Fruit fly (Drosophila melanogaster) whole organism, embryonic: Measurements from ENCODE around the gene CG32036.

Experiments used
- Asciz ChIP-seq: fragments of 200-800 bp; sonication (Bioruptor generic); optimal IDR thresholded peaks from 2 replicates; lab custom pipeline; 2017; ENCODE audit warnings: missing biosample characterization, mild to moderate bottlenecking, missing genetic modification characterization, missing genetic modification reagents
- BtbVII ChIP-seq: fragments of 200-800 bp; sonication (Bioruptor generic); optimal IDR thresholded peaks from 3 replicates; lab custom pipeline; 2017; ENCODE audit warnings: missing biosample characterization, mild to moderate bottlenecking, missing genetic modification characterization
- CG11695 ChIP-seq: fragments of 200-800 bp; sonication (Bioruptor generic); IDR thresholded peaks from 3 replicates; pipeline ENCODE4 v1.3.6; 2022; ENCODE audit warnings: missing biosample characterization, missing genetic modification characterization
- CG11723 ChIP-seq: fragments of 200-800 bp; sonication (Bioruptor generic); optimal IDR thresholded peaks from 2 replicates; lab custom pipeline; 2017; ENCODE audit warnings: missing biosample characterization, mild to moderate bottlenecking, missing genetic modification characterization
- CG12769 ChIP-seq: fragments of 200-800 bp; sonication (Bioruptor generic); optimal IDR thresholded peaks from 2 replicates; lab custom pipeline; 2019; ENCODE audit warnings: missing biosample characterization, mild to moderate bottlenecking, missing genetic modification characterization, moderate library complexity
- CG15601 ChIP-seq: fragments of 200-800 bp; sonication (Bioruptor generic); optimal IDR thresholded peaks from 3 replicates; lab custom pipeline; 2019; ENCODE audit warnings: missing biosample characterization, mild to moderate bottlenecking, missing genetic modification characterization, moderate library complexity
- CG17186 ChIP-seq: fragments of 200-800 bp; sonication (Bioruptor generic); optimal IDR thresholded peaks from 3 replicates; lab custom pipeline; 2017; ENCODE audit warnings: missing biosample characterization, missing genetic modification reagents, missing genetic modification characterization
- CG17328 ChIP-seq: fragments of 200-800 bp; sonication (Bioruptor generic); IDR thresholded peaks from 2 replicates; pipeline ENCODE4 v1.3.6; 2022; ENCODE audit warnings: missing biosample characterization, missing genetic modification characterization
- CG17359 ChIP-seq: fragments of 200-800 bp; sonication (Bioruptor generic); optimal IDR thresholded peaks from 3 replicates; lab custom pipeline; 2018; ENCODE audit warnings: missing biosample characterization, mild to moderate bottlenecking, missing genetic modification characterization, moderate library complexity
- CG17361 ChIP-seq: fragments of 200-800 bp; sonication (Bioruptor generic); IDR thresholded peaks from 3 replicates; pipeline ENCODE4 v1.3.6; 2022; ENCODE audit warnings: missing biosample characterization, missing genetic modification characterization
- CG30020 ChIP-seq: fragments of 200-800 bp; optimal IDR thresholded peaks from 2 replicates; lab custom pipeline; 2019; ENCODE audit warnings: missing biosample characterization, mild to moderate bottlenecking, missing genetic modification characterization, moderate library complexity
- CG31441 ChIP-seq: fragments of 200-800 bp; sonication (Bioruptor generic); IDR thresholded peaks from 2 replicates; pipeline ENCODE4 v1.3.6; 2022; ENCODE audit warnings: missing biosample characterization, missing genetic modification characterization
- CG33557 ChIP-seq: fragments of 200-800 bp; sonication (Bioruptor generic); optimal IDR thresholded peaks from 2 replicates; lab custom pipeline; 2019; ENCODE audit warnings: missing biosample characterization, mild to moderate bottlenecking, missing genetic modification characterization, moderate library complexity
- CG34376 ChIP-seq: fragments of 200-800 bp; sonication (Bioruptor generic); optimal IDR thresholded peaks from 2 replicates; lab custom pipeline; 2018; ENCODE audit warnings: missing biosample characterization, mild to moderate bottlenecking, missing genetic modification characterization
- CG5180 ChIP-seq: fragments of 200-800 bp; sonication (Bioruptor generic); optimal IDR thresholded peaks from 3 replicates; lab custom pipeline; 2017; ENCODE audit warnings: missing biosample characterization, missing genetic modification characterization, mild to moderate bottlenecking, moderate library complexity, missing genetic modification reagents
- CG7745 ChIP-seq: fragments of 200-800 bp; sonication (Bioruptor generic); optimal IDR thresholded peaks from 2 replicates; lab custom pipeline; 2018; ENCODE audit warnings: missing biosample characterization, mild to moderate bottlenecking, missing genetic modification characterization, moderate library complexity
- CG7839 ChIP-seq: fragments of 200-800 bp; sonication (Bioruptor generic); optimal IDR thresholded peaks from 3 replicates; lab custom pipeline; 2018; ENCODE audit warnings: missing biosample characterization, mild to moderate bottlenecking, missing genetic modification characterization, moderate library complexity
- CG7987 ChIP-seq: fragments of 200-800 bp; sonication (Bioruptor generic); optimal IDR thresholded peaks from 2 replicates; lab custom pipeline; 2018; ENCODE audit warnings: missing biosample characterization, mild to moderate bottlenecking, missing genetic modification characterization, moderate library complexity
- CG8281 ChIP-seq: fragments of 200-800 bp; sonication (Bioruptor generic); optimal IDR thresholded peaks from 2 replicates; lab custom pipeline; 2018; ENCODE audit warnings: missing biosample characterization, mild to moderate bottlenecking, missing genetic modification characterization, moderate library complexity
- CG9437 ChIP-seq: fragments of 200-800 bp; sonication (Bioruptor generic); optimal IDR thresholded peaks from 2 replicates; lab custom pipeline; 2018; ENCODE audit warnings: missing biosample characterization, mild to moderate bottlenecking, missing genetic modification characterization
- Hmr ChIP-seq: fragments of 200-800 bp; sonication (Bioruptor generic); optimal IDR thresholded peaks from 3 replicates; lab custom pipeline; 2017; ENCODE audit warnings: mild to moderate bottlenecking, missing biosample characterization, missing genetic modification reagents, missing genetic modification characterization
- Lpt ChIP-seq: fragments of >200 bp; optimal IDR thresholded peaks from 2 replicates; lab custom pipeline; 2018; ENCODE audit warnings: missing biosample characterization, missing genetic modification characterization
- Meics ChIP-seq: fragments of 200-800 bp; sonication (Bioruptor generic); optimal IDR thresholded peaks from 2 replicates; lab custom pipeline; 2017; ENCODE audit warnings: missing biosample characterization, mild to moderate bottlenecking, missing genetic modification characterization
- Nf-YC ChIP-seq: fragments of 200-800 bp; optimal IDR thresholded peaks from 3 replicates; lab custom pipeline; 2019; ENCODE audit warnings: missing biosample characterization, mild to moderate bottlenecking, missing genetic modification characterization, moderate library complexity
- Oaz ChIP-seq: fragments of 200-800 bp; sonication (Bioruptor generic); IDR thresholded peaks from 2 replicates; pipeline ENCODE4 v1.3.6; 2022; ENCODE audit warnings: missing biosample characterization, missing genetic modification characterization
- Ptx1 ChIP-seq: fragments of 200-800 bp; sonication (Bioruptor generic); IDR thresholded peaks from 2 replicates; pipeline ENCODE4 v1.3.6; 2022; ENCODE audit warnings: missing biosample characterization, missing genetic modification characterization
- Rfx ChIP-seq: fragments of 200-800 bp; sonication (Bioruptor generic); IDR thresholded peaks from 2 replicates; pipeline ENCODE4 v1.3.6; 2022; ENCODE audit warnings: missing biosample characterization, missing genetic modification characterization
- Rx ChIP-seq: fragments of 200-800 bp; sonication (Bioruptor generic); IDR thresholded peaks from 2 replicates; pipeline ENCODE4 v1.3.6; 2022; ENCODE audit warnings: missing biosample characterization, missing genetic modification characterization
- bcd ChIP-seq: fragments of 200-800 bp; sonication (Bioruptor generic); optimal IDR thresholded peaks from 2 replicates; lab custom pipeline; 2017; ENCODE audit warnings: missing biosample characterization, mild to moderate bottlenecking, missing genetic modification characterization
- bsh ChIP-seq, 2 experiments: fragments of 200-800 bp; sonication (Bioruptor generic); optimal IDR thresholded peaks; 2 replicates each; lab custom pipeline; 2017 to 2018; ENCODE audit warnings: mild to moderate bottlenecking in 2 of 2, missing biosample characterization in 2 of 2, missing genetic modification characterization in 2 of 2, moderate library complexity in 1 of 2
- esg ChIP-seq: fragments of 200-800 bp; sonication (Bioruptor generic); conservative IDR thresholded peaks from 2 replicates; pipeline ENCODE4 v1.3.6; 2022; ENCODE audit warnings: missing biosample characterization, missing genetic modification characterization
- ewg ChIP-seq: fragments of 200-800 bp; sonication (Bioruptor generic); optimal IDR thresholded peaks from 3 replicates; lab custom pipeline; 2017; ENCODE audit warnings: mild to moderate bottlenecking, missing biosample characterization, missing genetic modification reagents, missing genetic modification characterization
- gcm ChIP-seq: fragments of 200-800 bp; sonication (Bioruptor generic); optimal IDR thresholded peaks from 2 replicates; lab custom pipeline; 2019; ENCODE audit warnings: missing biosample characterization, mild to moderate bottlenecking, missing genetic modification characterization, moderate library complexity
- gcm2 ChIP-seq: fragments of 200-800 bp; sonication (Bioruptor generic); optimal IDR thresholded peaks from 2 replicates; lab custom pipeline; 2016; ENCODE audit warnings: missing biosample characterization, missing genetic modification characterization
- grau ChIP-seq: fragments of 200-800 bp; optimal IDR thresholded peaks from 3 replicates; lab custom pipeline; 2019; ENCODE audit warnings: missing biosample characterization, mild to moderate bottlenecking, missing genetic modification characterization, moderate library complexity
- grn ChIP-seq: fragments of 200-800 bp; sonication (Bioruptor generic); optimal IDR thresholded peaks from 3 replicates; lab custom pipeline; 2017; ENCODE audit warnings: missing biosample characterization, missing genetic modification characterization
- gsb-n ChIP-seq: fragments of 200-800 bp; sonication (Bioruptor generic); optimal IDR thresholded peaks from 3 replicates; lab custom pipeline; 2018; ENCODE audit warnings: missing biosample characterization, mild to moderate bottlenecking, missing genetic modification characterization
- jumu ChIP-seq: fragments of 200-800 bp; sonication (Bioruptor generic); optimal IDR thresholded peaks from 3 replicates; lab custom pipeline; 2016; ENCODE audit warnings: missing biosample characterization, missing genetic modification characterization
- lmd ChIP-seq: fragments of 200-800 bp; sonication (Bioruptor generic); IDR thresholded peaks from 2 replicates; pipeline ENCODE4 v1.3.6; 2022; ENCODE audit warnings: missing biosample characterization, missing genetic modification characterization
- lola ChIP-seq, 3 experiments: fragments of >200 bp in 2 of 3; fragments of 200-800 bp in 1 of 3; sonication (Bioruptor generic) in 1 of 3; optimal IDR thresholded peaks; 2 replicates each; lab custom pipeline; 2017 to 2019; ENCODE audit warnings: missing biosample characterization in 3 of 3, missing genetic modification characterization in 3 of 3, mild to moderate bottlenecking in 1 of 3, moderate library complexity in 1 of 3
- org-1 ChIP-seq: fragments of 200-800 bp; sonication (Bioruptor generic); optimal IDR thresholded peaks from 2 replicates; lab custom pipeline; 2017; ENCODE audit warnings: missing biosample characterization, missing genetic modification characterization
- sc ChIP-seq, 3 experiments: fragments of >200 bp in 2 of 3; fragments of 200-800 bp in 1 of 3; sonication (Bioruptor generic) in 1 of 3; optimal IDR thresholded peaks; 2 replicates in 2 of 3; 3 replicates in 1 of 3; lab custom pipeline; 2017; ENCODE audit warnings: mild to moderate bottlenecking in 1 of 3, missing biosample characterization in 1 of 3, missing genetic modification characterization in 1 of 3, missing genetic modification reagents in 1 of 3
- sens-2 ChIP-seq: fragments of 200-800 bp; sonication (Bioruptor generic); IDR thresholded peaks from 2 replicates; pipeline ENCODE4 v1.3.6; 2022; ENCODE audit warnings: missing biosample characterization, missing genetic modification characterization
- sug ChIP-seq: fragments of 200-800 bp; optimal IDR thresholded peaks from 2 replicates; lab custom pipeline; 2019; ENCODE audit warnings: missing biosample characterization, mild to moderate bottlenecking, missing genetic modification characterization, moderate library complexity
- tgo ChIP-seq: fragments of 200-800 bp; sonication (Bioruptor generic); IDR thresholded peaks from 3 replicates; pipeline ENCODE4 v1.3.6; 2022; ENCODE audit warnings: missing biosample characterization, missing genetic modification characterization
- trem ChIP-seq: fragments of 200-800 bp; optimal IDR thresholded peaks from 3 replicates; lab custom pipeline; 2019; ENCODE audit warnings: missing biosample characterization, mild to moderate bottlenecking, missing genetic modification characterization, moderate library complexity
- trh ChIP-seq: fragments of 200-800 bp; sonication (Bioruptor generic); optimal IDR thresholded peaks from 2 replicates; lab custom pipeline; 2016; ENCODE audit warnings: missing biosample characterization, missing genetic modification characterization
- ttk ChIP-seq: fragments of 200-800 bp; sonication (Bioruptor generic); IDR thresholded peaks from 2 replicates; pipeline ENCODE4 v2.1.2; 2022; ENCODE audit warnings: missing biosample characterization, missing genetic modification characterization
- unpg ChIP-seq: fragments of 200-800 bp; sonication (Bioruptor generic); optimal IDR thresholded peaks from 3 replicates; lab custom pipeline; 2018; ENCODE audit warnings: missing biosample characterization, mild to moderate bottlenecking, missing genetic modification characterization, moderate library complexity

Gene CG32036

dm6 chr3L:9508653-9509036 is 19.6 kb upstream of the CG32036 start (continued):
- TF ChIP-seq CG33557 (GFP tag; lab: Kevin White, UChicago) (peak; percentile 51), CG12769 (no peak), CG31441 (GFP tag; lab: Robert Waterston, UW) (peak; percentile 74), CG30020 (tag; lab: Kevin White, UChicago) (peak; percentile 8), lmd (GFP tag; lab: Robert Waterston, UW) (peak; percentile 44), CG11723 (peak; percentile 15), gcm (GFP tag; lab: Kevin White, UChicago) (peak; percentile 73), Lpt (GFP tag; lab: Kevin White, UChicago) (no peak), Asciz (GFP tag; lab: Kevin White, UChicago) (peak; percentile 63), CG17359 (tag; lab: Kevin White, UChicago) (peak; percentile 69), esg (0 out of 2 replicates have a peak, but pooled peaks have one; percentile 13), sc (optimal IDR thresholded peaks at IDR 0.05; lab: Kevin White, UChicago) (no peak), sc (GFP tag; optimal IDR thresholded peaks at IDR 0.05; lab: Kevin White, UChicago) (peak; percentile 32), Nf-YC (tag; lab: Kevin White, UChicago) (peak; percentile 34), CG7987 (no peak), tgo (peak; percentile 32; the same call in 1 of the 3 replicates), CG34376 (GFP tag; lab: Kevin White, UChicago) (no peak), CG17328 (GFP tag; lab: Robert Waterston, UW) (peak; percentile 61), CG7745 (tag; lab: Kevin White, UChicago) (peak; percentile 39), sug (tag; lab: Kevin White, UChicago) (no peak), Ptx1 (GFP tag; lab: Robert Waterston, UW) (peak; percentile 54; the same call in 1 of the 2 replicates), unpg (GFP tag; lab: Kevin White, UChicago) (peak; percentile 75), Oaz (GFP tag; lab: Robert Waterston, UW) (no peak), bsh (GFP tag; optimal IDR thresholded peaks at IDR 0.05; lab: Kevin White, UChicago) (peak in 1 of 2 experiments; percentile 75), ewg (GFP tag; lab: Kevin White, UChicago) (peak; percentile 2), gsb-n (tag; lab: Kevin White, UChicago) (peak; percentile 79), grn (GFP tag; lab: Kevin White, UChicago) (no peak), Rfx (GFP tag; lab: Robert Waterston, UW) (no peak; the same call in 1 of the 2 replicates), gcm2 (GFP tag; lab: Kevin White, UChicago) (no peak), CG9437 (GFP tag; lab: Kevin White, UChicago) (peak; percentile 63), CG8281 (tag; lab: Kevin White, UChicago) (no peak), trh (GFP tag; lab: Kevin White, UChicago) (peak; percentile 0), lola (GFP tag; optimal IDR thresholded peaks at IDR 0.05; lab: Kevin White, UChicago) (peak in 1 of 3 experiments; percentile 61), Hmr (GFP tag; lab: Kevin White, UChicago) (peak; percentile 67), grau (tag; lab: Kevin White, UChicago) (peak; percentile 61), CG15601 (tag; lab: Kevin White, UChicago) (peak; percentile 73), bcd (GFP tag; lab: Kevin White, UChicago) (peak; percentile 44), org-1 (GFP tag; lab: Kevin White, UChicago) (peak; percentile 24), CG11695 (GFP tag; lab: Robert Waterston, UW) (0 out of 3 replicates have a peak, but pooled peaks have one; percentile 13), ttk (GFP tag; lab: Robert Waterston, UW) (peak; percentile 57; the same call in 1 of the 2 replicates), CG5180 (peak; percentile 13), Rx (GFP tag; lab: Robert Waterston, UW) (0 out of 2 replicates have a peak, but pooled peaks have one; percentile 14), sens-2 (GFP tag; lab: Robert Waterston, UW) (no peak), BtbVII (GFP tag; lab: Kevin White, UChicago) (peak; percentile 19), trem (peak; percentile 59), CG17186 (GFP tag; lab: Kevin White, UChicago) (no peak), jumu (no peak), CG7839 (tag; lab: Kevin White, UChicago) (peak; percentile 71), CG17361 (GFP tag; lab: Robert Waterston, UW) (peak; percentile 74), Meics (GFP tag; lab: Kevin White, UChicago) (peak; percentile 61)
